Worm (Caenorhabditis elegans): Measurements from ENCODE around the gene ugt-51.

DNA sequence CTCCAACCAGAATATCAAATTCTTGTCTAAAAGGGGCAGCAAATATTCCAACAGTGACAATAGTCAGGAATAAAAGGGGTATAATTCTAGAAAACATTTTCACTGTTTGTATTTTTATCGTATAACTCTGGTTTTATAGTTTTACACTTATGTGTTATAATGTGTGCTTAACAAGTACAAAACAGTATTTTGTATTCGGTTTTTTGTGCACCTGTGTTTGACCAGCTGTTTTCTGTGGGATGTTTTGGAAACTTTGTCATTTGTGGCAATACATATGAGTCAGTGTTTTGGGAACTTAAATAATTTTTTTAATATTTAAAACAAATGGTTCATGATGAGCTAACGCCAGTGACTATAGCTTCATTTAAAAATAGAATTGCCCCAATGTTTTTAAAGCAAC, 30.7 kb downstream of the ugt-51 start, which contains the start of gene F14F9.6:
- TF ChIP-seq ceh-82 (tag; optimal IDR thresholded peaks at IDR 0.05) = no peak
- no peak for TF ChIP-seq lsy-2 (tag; optimal IDR thresholded peaks at IDR 0.05)

Data from whole organism, L2 larva.